Worm (Caenorhabditis elegans): ENCODE results near the gene mnp-1.
A peak's percentile ranks its signal among the peaks of the same experiment; 100 is the strongest.

Gene mnp-1

DNA sequence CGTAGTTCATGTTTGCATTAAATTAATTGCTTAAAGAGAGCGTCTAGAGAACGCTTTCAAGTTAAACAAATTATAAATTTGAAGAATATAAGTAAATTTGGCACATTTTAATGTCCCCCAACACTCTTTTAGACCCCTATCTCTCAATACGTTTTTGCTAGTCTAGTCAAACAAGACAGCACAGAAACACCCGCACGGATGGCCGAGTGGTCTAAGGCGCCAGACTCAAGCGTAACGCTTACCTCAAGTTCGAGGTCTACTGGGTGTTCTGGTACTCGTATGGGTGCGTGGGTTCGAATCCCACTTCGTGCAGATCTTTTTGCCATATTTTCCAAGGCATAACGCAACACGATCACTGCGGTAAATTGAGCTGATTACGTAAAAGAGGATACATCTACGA, 5.9 kb downstream of the mnp-1 start (continued):
- TF ChIP-seq zip-4 (GFP tag; optimal IDR thresholded peaks at IDR 0.05) (no peak), grh-1 (GFP tag; IDR thresholded peaks at IDR 0.05) (no peak), unc-98 (GFP tag; IDR thresholded peaks at IDR 0.05) (no peak), unc-130 (tag; optimal IDR thresholded peaks at IDR 0.05) (no peak), mab-9 (GFP tag; IDR thresholded peaks at IDR 0.05) (no peak), nhr-71 (tag; optimal IDR thresholded peaks at IDR 0.05) (peak; percentile 32), nhr-47 (tag; optimal IDR thresholded peaks at IDR 0.05) (peak; percentile 36), mef-2 (tag; optimal IDR thresholded peaks at IDR 0.05) (no peak), nhr-19 (GFP tag; conservative IDR thresholded peaks at IDR 0.05) (peak; percentile 28), aly-2 (tag; optimal IDR thresholded peaks at IDR 0.05) (no peak), vab-15 (tag; optimal IDR thresholded peaks at IDR 0.05) (no peak), mdl-1 (tag; optimal IDR thresholded peaks at IDR 0.05) (no peak), nhr-20 (tag; optimal IDR thresholded peaks at IDR 0.05) (peak; percentile 20), ama-1 (optimal IDR thresholded peaks at IDR 0.05) (no peak), nhr-90 (tag; optimal IDR thresholded peaks at IDR 0.05; ENCODE audit: poor library complexity) (peak; percentile 47), swsn-7 (tag; optimal IDR thresholded peaks at IDR 0.05) (peak; percentile 10), C16A3.4 (tag; optimal IDR thresholded peaks at IDR 0.05) (no peak)

ce11 chrIII:4364974-4365373, 8.6 kb downstream of the mnp-1 start, which contains the start of gene ckb-1:
Gene ckb-1, plus strand, starts transcription at chrIII:4365274.
- TF ChIP-seq lsy-2 (tag; optimal IDR thresholded peaks at IDR 0.05) (peak; percentile 0 to 32), lin-35 (GFP tag; optimal IDR thresholded peaks at IDR 0.05) (peak in 1 of 2 experiments; percentile 18), dpl-1 (GFP tag; optimal IDR thresholded peaks at IDR 0.05) (peak in 1 of 3 experiments; percentile 24), efl-1 (optimal IDR thresholded peaks at IDR 0.05) (no peak), efl-1 (GFP tag; optimal IDR thresholded peaks at IDR 0.05 in 1 of 2) (no peak)

DNA sequence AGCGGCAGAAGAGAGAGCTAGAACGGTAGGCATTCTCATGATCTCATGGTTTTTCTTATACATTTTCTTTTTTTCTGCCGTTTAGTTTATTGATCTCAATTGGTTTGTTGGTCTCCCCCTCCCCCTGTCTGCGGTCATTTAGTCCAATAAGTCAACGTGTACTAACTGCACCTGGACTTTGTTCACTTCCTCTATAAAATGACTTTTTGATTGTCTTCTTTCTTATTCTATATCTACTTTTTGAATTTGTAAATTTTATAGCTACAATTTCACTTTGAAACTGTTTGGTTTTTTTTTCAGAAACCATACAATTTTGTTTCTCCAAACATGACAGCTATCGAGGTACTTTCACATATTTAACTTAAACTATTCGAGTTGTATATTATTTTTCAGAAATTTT, 11.3 kb downstream of the mnp-1 start, which contains the start of gene ckb-2:
TSS of gene ckb-2 (plus strand) at position 301 of the 400 bp plus-strand sequence.
- TF ChIP-seq ces-1 (GFP tag; optimal IDR thresholded peaks at IDR 0.05) (no peak), xbp-1 (tag; optimal IDR thresholded peaks at IDR 0.05) (peak; percentile 71)

- TF ChIP-seq lin-35 (GFP tag; optimal IDR thresholded peaks at IDR 0.05) (peak in 1 of 2 experiments; percentile 26), swsn-7 (tag; optimal IDR thresholded peaks at IDR 0.05) (peak; percentile 21), lsy-2 (tag; optimal IDR thresholded peaks at IDR 0.05) (peak in 1 of 2 experiments; percentile 57), nhr-90 (tag; optimal IDR thresholded peaks at IDR 0.05; ENCODE audit: poor library complexity) (peak; percentile 37), nhr-20 (tag; optimal IDR thresholded peaks at IDR 0.05) (peak; percentile 36), tbx-2 (tag; optimal IDR thresholded peaks at IDR 0.05) (peak; percentile 24), lir-3 (tag; optimal IDR thresholded peaks at IDR 0.05; ENCODE audit: poor library complexity) (peak; percentile 27), mdl-1 (tag; optimal IDR thresholded peaks at IDR 0.05) (peak in 1 of 2 experiments; percentile 14), efl-1 (optimal IDR thresholded peaks at IDR 0.05) (peak in 1 of 2 experiments; percentile 9), efl-1 (GFP tag; optimal IDR thresholded peaks at IDR 0.05 in 1 of 2) (peak in 1 of 2 experiments; percentile 70), xbp-1 (tag; optimal IDR thresholded peaks at IDR 0.05) (peak; percentile 28), jun-1 (tag; optimal IDR thresholded peaks at IDR 0.05) (peak; percentile 17), C16A3.4 (tag; optimal IDR thresholded peaks at IDR 0.05) (peak; percentile 13), dsc-1 (tag; optimal IDR thresholded peaks at IDR 0.05) (peak; percentile 44), snu-23 (GFP tag; optimal IDR thresholded peaks at IDR 0.05) (peak; percentile 45), nhr-19 (GFP tag; conservative IDR thresholded peaks at IDR 0.05) (peak; percentile 68), aly-2 (tag; optimal IDR thresholded peaks at IDR 0.05) (peak; percentile 35), nhr-47 (tag; optimal IDR thresholded peaks at IDR 0.05) (peak; percentile 51), nhr-71 (tag; optimal IDR thresholded peaks at IDR 0.05) (peak; percentile 61)
Observed at ce11 chrIII:4369381-4369809, 13.0 kb downstream of the mnp-1 start.

DNA sequence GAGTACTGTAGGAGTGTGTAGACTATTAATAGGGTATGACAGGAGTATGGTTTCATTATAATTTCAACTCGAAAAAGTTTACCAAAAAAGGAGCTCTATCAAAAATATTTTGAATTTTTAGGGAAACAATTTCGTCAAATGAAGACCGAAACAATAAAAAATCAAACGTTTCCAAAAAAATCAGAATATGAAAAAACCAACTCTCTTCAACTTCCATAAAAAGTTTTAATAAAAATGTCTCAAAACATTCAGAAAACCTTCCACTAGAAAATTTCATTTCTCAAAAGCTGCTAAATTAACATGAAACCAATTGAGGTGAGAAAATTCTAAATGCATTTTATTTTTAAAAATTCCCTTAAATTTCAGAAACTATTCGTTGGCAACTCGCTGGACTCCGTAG, 14.2 kb downstream of the mnp-1 start, which contains the start of gene ckb-3:
TSS of gene ckb-3 (plus strand) at position 301 of the 400 bp plus-strand sequence.
- TF ChIP-seq aly-2 (tag; optimal IDR thresholded peaks at IDR 0.05) (no peak), pax-3 (tag; optimal IDR thresholded peaks at IDR 0.05) (no peak), sox-4 (tag; optimal IDR thresholded peaks at IDR 0.05) (no peak), ztf-4 (tag; optimal IDR thresholded peaks at IDR 0.05) (no peak), nhr-71 (tag; optimal IDR thresholded peaks at IDR 0.05) (no peak), snu-23 (GFP tag; optimal IDR thresholded peaks at IDR 0.05) (no peak), pag-3 (tag; optimal IDR thresholded peaks at IDR 0.05; ENCODE audit: borderline replicate concordance, insufficient read depth) (no peak), nhr-84 (tag; optimal IDR thresholded peaks at IDR 0.05) (no peak), blmp-1 (tag; optimal IDR thresholded peaks at IDR 0.05) (no peak), Y116A8C.19 (tag; optimal IDR thresholded peaks at IDR 0.05; ENCODE audit: borderline replicate concordance) (no peak), nhr-11 (tag; optimal IDR thresholded peaks at IDR 0.05) (no peak), mef-2 (tag; optimal IDR thresholded peaks at IDR 0.05) (no peak), nhr-90 (tag; optimal IDR thresholded peaks at IDR 0.05; ENCODE audit: poor library complexity) (no peak), hlh-17 (GFP tag; optimal IDR thresholded peaks at IDR 0.05; ENCODE audit: borderline replicate concordance) (no peak), dsc-1 (tag; optimal IDR thresholded peaks at IDR 0.05) (no peak), lin-14 (GFP tag; optimal IDR thresholded peaks at IDR 0.05) (no peak), aha-1 (tag; optimal IDR thresholded peaks at IDR 0.05) (no peak), vab-15 (tag; optimal IDR thresholded peaks at IDR 0.05) (no peak), lin-39 (tag; optimal IDR thresholded peaks at IDR 0.05) (no peak), ceh-90 (tag; optimal IDR thresholded peaks at IDR 0.05) (no peak)

Data from whole organism, L1 larva.